Worm (Caenorhabditis elegans): Measurements from ENCODE around the gene R08E3.3.

DNA sequence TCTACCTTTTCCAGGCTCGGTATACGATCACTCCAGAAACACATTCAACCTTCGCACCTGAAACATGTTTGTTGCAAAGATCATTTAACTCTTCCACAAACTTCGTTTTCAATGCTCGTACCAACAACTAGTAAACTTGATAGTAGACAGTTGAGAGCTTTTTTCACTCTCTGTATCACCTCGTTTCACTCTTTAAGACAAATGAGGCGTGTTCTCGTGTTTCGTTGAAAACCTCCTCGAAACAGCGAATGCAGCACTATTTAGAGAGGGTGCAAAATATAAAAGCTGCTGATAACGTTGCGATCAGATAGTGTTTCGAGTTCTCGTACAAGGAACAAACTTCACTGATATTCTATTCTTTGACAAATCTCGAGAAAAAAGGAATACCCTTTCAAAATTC is 25.4 kb upstream of the R08E3.3 start, which contains the start of gene F43C9.1:
- TF ChIP-seq ama-1 (optimal IDR thresholded peaks at IDR 0.05) (no peak), hmbx-1 (tag; optimal IDR thresholded peaks at IDR 0.05) (no peak), hmg-4 (GFP tag; optimal IDR thresholded peaks at IDR 0.05) (no peak), sea-1 (GFP tag; conservative IDR thresholded peaks at IDR 0.05) (no peak), flt-1 (GFP tag; IDR thresholded peaks at IDR 0.05) (no peak), tbx-37 (GFP tag; conservative IDR thresholded peaks at IDR 0.05) (no peak), pes-1 (GFP tag; IDR thresholded peaks at IDR 0.05) (no peak)
